Fruit fly (Drosophila melanogaster) Kc167 (cell line): ENCODE results near the gene kek4.

ENCODE experiments used
- h ChIP-seq: fragments of >200 bp; optimal IDR thresholded peaks from 3 replicates; lab custom pipeline; 2018; ENCODE audit warnings: missing external identifiers
- insv ChIP-seq: fragments of >200 bp; optimal IDR thresholded peaks from 3 replicates; lab custom pipeline; 2018; ENCODE audit warnings: missing external identifiers
- psq ChIP-seq: fragments of >200 bp; optimal IDR thresholded peaks from 2 replicates; lab custom pipeline; 2017; ENCODE audit warnings: missing external identifiers

DNA sequence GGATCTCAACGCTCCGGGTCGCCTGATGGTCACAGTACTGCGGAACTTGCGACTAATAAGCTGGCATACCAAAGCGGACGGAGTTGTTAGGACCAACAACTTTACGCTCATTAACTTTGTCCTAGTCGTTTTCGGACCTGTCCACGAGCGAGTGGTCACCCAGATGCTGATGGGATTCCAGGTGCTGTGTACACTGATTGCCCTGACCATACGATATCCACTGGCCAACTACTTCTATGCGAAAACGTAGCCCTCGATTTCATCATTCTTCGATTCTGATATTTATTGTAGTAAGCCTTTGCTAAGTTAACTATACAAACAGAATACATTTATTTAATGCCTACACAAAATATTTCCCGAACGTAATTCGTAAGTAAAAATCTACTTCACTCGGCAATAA is 32.0 kb downstream of the kek4 start, which contains the start of gene Rsph1:
- TF ChIP-seq insv (lab: Kevin White, UChicago) (no peak), h (lab: Kevin White, UChicago) (no peak), psq (lab: Kevin White, UChicago) (no peak)
